Worm (Caenorhabditis elegans) whole organism, L4 larva: ENCODE measurements around the gene K11C4.1.

Experiments used
- Y5F2A.4 ChIP-seq: fragments of 200-800 bp; sonication (Bioruptor generic); optimal IDR thresholded peaks from 2 replicates; lab custom pipeline; 2018; ENCODE audit warnings: mild to moderate bottlenecking, missing genetic modification characterization, missing compliant biosample characterization
- ZK546.5 ChIP-seq, 2 experiments: sonication (generic microtip); optimal IDR thresholded peaks; 2 replicates each; lab custom pipeline; 2017; ENCODE audit warnings: missing biosample characterization in 2 of 2, missing genetic modification characterization in 2 of 2
- aha-1 ChIP-seq: fragments of 150-350 bp; peaks from one replicate; lab custom pipeline; 2014; ENCODE audit warnings: missing biosample characterization, missing genetic modification characterization
- attf-4 ChIP-seq: sonication (generic microtip); optimal IDR thresholded peaks from 3 replicates; lab custom pipeline; 2017; ENCODE audit warnings: missing biosample characterization, missing genetic modification characterization
- ceh-20 ChIP-seq: fragments of 200-800 bp; sonication (Bioruptor generic); IDR thresholded peaks from 2 replicates; pipeline ENCODE4 v1.3.6; 2022; ENCODE audit warnings: missing genetic modification reagents, missing genetic modification characterization, missing compliant biosample characterization
- ceh-28 ChIP-seq: fragments of 150-350 bp; optimal IDR thresholded peaks from 2 replicates; lab custom pipeline; 2014; ENCODE audit warnings: missing biosample characterization, missing genetic modification reagents, missing genetic modification characterization
- ceh-32 ChIP-seq: sonication (generic microtip); optimal IDR thresholded peaks from 2 replicates; lab custom pipeline; 2016; ENCODE audit warnings: mild to moderate bottlenecking, missing genetic modification characterization, missing compliant biosample characterization; ENCODE audit not compliant: poor library complexity
- ceh-62 ChIP-seq: sonication (generic microtip); optimal IDR thresholded peaks from 2 replicates; lab custom pipeline; 2017; ENCODE audit warnings: missing biosample characterization, missing genetic modification characterization
- daf-16 ChIP-seq, 3 experiments: sonication (generic microtip); optimal IDR thresholded peaks; 2 replicates each; lab custom pipeline; 2016 to 2017; ENCODE audit warnings: missing genetic modification characterization in 3 of 3, missing genetic modification reagents in 3 of 3, mild to moderate bottlenecking in 2 of 3, missing compliant biosample characterization in 2 of 3, missing biosample characterization in 1 of 3, moderate library complexity in 1 of 3
- daf-19 ChIP-seq: fragments of 200-800 bp; sonication (Bioruptor generic); conservative IDR thresholded peaks from 2 replicates; pipeline ENCODE4 v1.3.6; 2022; ENCODE audit warnings: missing genetic modification characterization, missing compliant biosample characterization
- dmd-8 ChIP-seq: fragments of 200-800 bp; sonication (Bioruptor generic); IDR thresholded peaks from 2 replicates; pipeline ENCODE4 v1.3.6; 2022; ENCODE audit warnings: missing genetic modification characterization, missing compliant biosample characterization
- dmd-9 ChIP-seq: fragments of 200-800 bp; sonication (Bioruptor generic); IDR thresholded peaks from 2 replicates; pipeline ENCODE4 v1.3.6; 2022; ENCODE audit warnings: missing genetic modification reagents, missing genetic modification characterization, missing compliant biosample characterization
- dpl-1 ChIP-seq: fragments of 150-350 bp; optimal IDR thresholded peaks from 2 replicates; lab custom pipeline; 2014; ENCODE audit warnings: missing biosample characterization, missing genetic modification reagents, missing genetic modification characterization
- duxl-1 ChIP-seq: sonication (generic microtip); optimal IDR thresholded peaks from 2 replicates; lab custom pipeline; 2016; ENCODE audit warnings: mild to moderate bottlenecking, missing genetic modification characterization, moderate library complexity, missing compliant biosample characterization; ENCODE audit not compliant: poor library complexity
- hmg-1.1 ChIP-seq: fragments of 200-800 bp; sonication (Bioruptor generic); IDR thresholded peaks from 2 replicates; pipeline ENCODE4 v1.3.6; 2022; ENCODE audit warnings: missing genetic modification reagents, missing genetic modification characterization, missing compliant biosample characterization
- lim-7 ChIP-seq: fragments of 200-800 bp; sonication (Bioruptor generic); IDR thresholded peaks from 2 replicates; pipeline ENCODE4 v1.3.6; 2022; ENCODE audit warnings: missing genetic modification characterization, missing compliant biosample characterization
- lin-38 ChIP-seq: fragments of 200-800 bp; sonication (Bioruptor generic); IDR thresholded peaks from 2 replicates; pipeline ENCODE4 v1.3.6; 2022; ENCODE audit warnings: missing genetic modification reagents, missing genetic modification characterization, missing compliant biosample characterization
- lsy-2 ChIP-seq, 2 experiments: fragments of 150-350 bp in 1 of 2; sonication (generic microtip) in 1 of 2; optimal IDR thresholded peaks; 2 replicates each; lab custom pipeline; 2014 to 2017; ENCODE audit warnings: missing biosample characterization in 2 of 2, missing genetic modification characterization in 2 of 2
- madf-5 ChIP-seq, 2 experiments: fragments of 200-800 bp; sonication (Bioruptor generic); IDR thresholded peaks; 2 replicates each; pipeline ENCODE4 v1.3.6; 2022; ENCODE audit warnings: missing compliant biosample characterization in 2 of 2, missing genetic modification characterization in 2 of 2
- mdl-1 ChIP-seq, 2 experiments: fragments of 150-350 bp in 1 of 2; sonication (generic microtip) in 1 of 2; optimal IDR thresholded peaks; 2 replicates each; lab custom pipeline; 2014 to 2017; ENCODE audit warnings: missing biosample characterization in 2 of 2, missing genetic modification characterization in 2 of 2
- mep-1 ChIP-seq: fragments of 150-350 bp; sonication (generic microtip); optimal IDR thresholded peaks from 3 replicates; lab custom pipeline; 2014; ENCODE audit warnings: missing biosample characterization, missing genetic modification characterization
- nhr-11 ChIP-seq: fragments of 150-350 bp; optimal IDR thresholded peaks from 2 replicates; lab custom pipeline; 2014; ENCODE audit warnings: missing biosample characterization, missing genetic modification characterization
- rbr-2 ChIP-seq: sonication (generic microtip); optimal IDR thresholded peaks from 2 replicates; lab custom pipeline; 2016; ENCODE audit warnings: missing genotype, missing genetic modification characterization, missing compliant biosample characterization
- snpc-1.2 ChIP-seq: fragments of 200-800 bp; sonication (Bioruptor generic); IDR thresholded peaks from 2 replicates; pipeline ENCODE4 v1.3.6; 2022; ENCODE audit warnings: missing genetic modification reagents, missing genetic modification characterization, missing compliant biosample characterization
- spr-1 ChIP-seq: sonication (generic microtip); optimal IDR thresholded peaks from 2 replicates; lab custom pipeline; 2016; ENCODE audit warnings: mild to moderate bottlenecking, missing genetic modification characterization, missing compliant biosample characterization
- tag-97 ChIP-seq: fragments of 200-800 bp; sonication (Bioruptor generic); IDR thresholded peaks from 2 replicates; pipeline ENCODE4 v1.3.6; 2022; ENCODE audit warnings: missing genetic modification characterization, missing compliant biosample characterization
- tra-1 ChIP-seq: fragments of 200-800 bp; sonication (Bioruptor generic); IDR thresholded peaks from 2 replicates; pipeline ENCODE4 v1.3.6; 2022; ENCODE audit warnings: missing genetic modification reagents, missing genetic modification characterization, missing compliant biosample characterization
- unc-62 ChIP-seq, 3 experiments: fragments of 150-350 bp in 1 of 3; sonication (generic microtip); optimal IDR thresholded peaks in 2 of 3; peaks in 1 of 3; 1 replicate in 1 of 3; 2 replicates in 2 of 3; lab custom pipeline; 2014 to 2017; ENCODE audit warnings: missing biosample characterization in 3 of 3, missing genetic modification characterization in 3 of 3, missing genetic modification reagents in 3 of 3, missing genotype in 1 of 3
- zfp-2 ChIP-seq: sonication (generic microtip); optimal IDR thresholded peaks from 2 replicates; lab custom pipeline; 2016; ENCODE audit warnings: mild to moderate bottlenecking, missing genetic modification characterization, missing compliant biosample characterization
- zfp-3 ChIP-seq: fragments of 200-800 bp; sonication (Bioruptor generic); conservative IDR thresholded peaks from 2 replicates; pipeline ENCODE4 v1.3.6; 2022; ENCODE audit warnings: missing genetic modification reagents, missing genetic modification characterization, missing compliant biosample characterization
- zip-2 ChIP-seq: fragments of 150-350 bp; optimal IDR thresholded peaks from 2 replicates; lab custom pipeline; 2014; ENCODE audit warnings: missing biosample characterization, missing genetic modification characterization
- ztf-11 ChIP-seq: fragments of 150-350 bp; optimal IDR thresholded peaks from 2 replicates; lab custom pipeline; 2014; ENCODE audit warnings: missing biosample characterization, missing genetic modification characterization

K11C4.1 gene

ce11 chrV:6896700-6897099, at the start of gene K11C4.1:
Gene K11C4.1 (plus strand): TSS chrV:6897000.
- no peak for TF ChIP-seq snpc-1.2
- TF ChIP-seq Y5F2A.4, result no peak
- no peak for TF ChIP-seq ztf-11 (tag; lab: Kevin White, UChicago)
- no peak for TF ChIP-seq zip-2 (tag; lab: Kevin White, UChicago)
- TF ChIP-seq nhr-11 (tag; lab: Kevin White, UChicago), result no peak
- TF ChIP-seq daf-16 (GFP tag; optimal IDR thresholded peaks at IDR 0.05; lab: Kevin White, UChicago), result no peak
- TF ChIP-seq daf-16 (tag; optimal IDR thresholded peaks at IDR 0.05; lab: Kevin White, UChicago), result no peak
- no peak for TF ChIP-seq zfp-3 (GFP tag; lab: Robert Waterston, UW)
- no peak for TF ChIP-seq aha-1

DNA sequence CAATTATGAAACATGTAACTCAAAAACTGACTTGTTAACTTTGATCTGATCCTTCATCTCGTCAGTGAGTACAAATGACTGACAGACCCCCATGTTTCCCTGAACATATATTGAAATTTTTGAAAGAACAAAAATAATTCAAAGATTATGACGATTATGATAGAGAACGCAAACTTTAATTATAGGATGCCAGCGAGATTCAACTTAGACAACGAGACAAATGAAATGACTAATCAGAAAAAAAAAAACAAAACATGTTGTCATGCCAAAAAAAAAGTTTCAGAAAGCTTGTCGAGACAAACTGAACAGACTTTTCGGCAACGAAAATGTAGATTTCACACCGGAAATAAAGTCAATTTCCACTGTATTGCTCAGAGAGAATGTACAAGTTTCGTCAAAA, 42.1 kb upstream of the K11C4.1 start, which contains the start of gene gpa-10:
gpa-10 (minus strand) TSS at position 101 of the 400 bp plus-strand sequence.
- TF ChIP-seq ztf-11 (tag; lab: Kevin White, UChicago), result no peak
- no peak for TF ChIP-seq lin-38 (GFP tag; lab: Robert Waterston, UW)
- no peak for TF ChIP-seq tra-1 (GFP tag; lab: Robert Waterston, UW)
- TF ChIP-seq ceh-20 (GFP tag; lab: Robert Waterston, UW), result no peak
- TF ChIP-seq zfp-3 (GFP tag; lab: Robert Waterston, UW), result no peak
- TF ChIP-seq ceh-28, result no peak
- no peak for TF ChIP-seq duxl-1 (tag; lab: Kevin White, UChicago)

DNA sequence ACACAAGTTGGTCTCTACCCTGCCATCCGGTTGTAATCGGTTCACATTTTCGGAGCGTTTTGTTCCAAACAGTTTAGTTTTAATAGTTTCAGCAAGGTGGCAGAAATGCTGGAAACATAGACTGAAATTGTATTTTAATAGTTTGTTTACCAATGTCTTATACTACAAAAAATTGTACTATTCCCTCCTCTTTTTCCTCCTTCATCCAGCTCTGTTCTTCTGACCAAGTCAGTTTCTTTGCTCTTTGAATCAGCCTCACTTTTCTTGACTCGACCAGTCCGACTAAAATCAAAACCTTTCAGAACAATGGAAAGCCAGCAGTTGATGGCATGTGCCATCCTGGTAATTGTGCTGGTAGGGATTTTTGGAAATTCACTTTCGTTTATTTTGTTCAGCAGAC, 26.8 kb upstream of the K11C4.1 start, which contains the start of gene frpr-18:
frpr-18 (plus strand) TSS at position 301 of the 400 bp plus-strand sequence.
- TF ChIP-seq dmd-8, result no peak
- TF ChIP-seq lim-7, result no peak
- no peak for TF ChIP-seq dpl-1
- TF ChIP-seq zfp-2, result no peak
- TF ChIP-seq daf-19, result no peak
- TF ChIP-seq, all 104 proteins: peak for 0

DNA sequence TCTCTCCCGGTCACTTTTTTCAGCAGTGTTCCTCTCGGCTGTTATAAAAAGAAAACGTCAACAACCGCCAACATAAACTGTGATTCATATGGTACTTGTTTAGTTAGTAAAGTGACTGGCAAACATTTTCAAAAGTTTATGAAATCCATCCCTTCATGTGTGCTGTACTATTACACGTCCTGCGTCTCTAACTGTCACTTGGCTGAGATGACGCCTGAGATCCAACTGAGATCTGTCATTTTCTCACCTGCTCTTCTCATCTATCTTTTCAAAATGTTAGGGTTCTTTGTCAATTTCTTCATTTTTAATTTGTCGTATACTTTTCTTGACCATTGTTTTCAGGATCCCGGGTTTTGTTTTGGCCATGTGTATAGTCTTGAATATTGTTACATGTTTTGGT, 22.1 kb upstream of the K11C4.1 start:
- TF ChIP-seq unc-62 (GFP tag; optimal IDR thresholded peaks at IDR 0.05 in 1 of 2; lab: Kevin White, UChicago) (peak in 1 of 2 experiments; percentile 9), unc-62 (tag; optimal IDR thresholded peaks at IDR 0.05; lab: Kevin White, UChicago) (no peak), ZK546.5 (tag; optimal IDR thresholded peaks at IDR 0.05; lab: Kevin White, UChicago) (no peak), ceh-62 (tag; lab: Kevin White, UChicago) (no peak), duxl-1 (tag; lab: Kevin White, UChicago) (no peak), ceh-32 (no peak), madf-5 (GFP tag; IDR thresholded peaks at IDR 0.05; lab: Robert Waterston, UW) (no peak), hmg-1.1 (GFP tag; lab: Robert Waterston, UW) (0 out of 2 replicates have a peak, but pooled peaks have one; percentile 18), rbr-2 (no peak), tag-97 (GFP tag; lab: Robert Waterston, UW) (no peak), mdl-1 (tag; optimal IDR thresholded peaks at IDR 0.05; lab: Kevin White, UChicago) (no peak), lsy-2 (tag; optimal IDR thresholded peaks at IDR 0.05; lab: Kevin White, UChicago) (no peak), spr-1 (tag; lab: Kevin White, UChicago) (no peak), dmd-8 (no peak), mep-1 (tag; lab: Kevin White, UChicago) (no peak), aha-1 (peak; percentile 26), attf-4 (tag; lab: Kevin White, UChicago) (no peak)

ce11 chrV:6875795-6876194, 21.0 kb upstream of the K11C4.1 start:
- no peak for TF ChIP-seq ZK546.5 (tag; optimal IDR thresholded peaks at IDR 0.05; lab: Kevin White, UChicago)
- no peak for TF ChIP-seq dmd-9 (GFP tag; lab: Robert Waterston, UW)
